Fruit fly (Drosophila melanogaster) whole organism, pupa: ENCODE measurements around the gene Pcif1.

Experiments used
- CG14655 ChIP-seq: fragments of 200-800 bp; sonication (Bioruptor generic); optimal IDR thresholded peaks from 3 replicates; lab custom pipeline; 2017; ENCODE audit warnings: mild to moderate bottlenecking, missing biosample characterization, missing genetic modification reagents, missing genetic modification characterization
- CG17806 ChIP-seq: fragments of 200-800 bp; sonication (Bioruptor generic); optimal IDR thresholded peaks from 2 replicates; lab custom pipeline; 2018; ENCODE audit warnings: missing biosample characterization, mild to moderate bottlenecking, missing genetic modification characterization, moderate library complexity
- CG34367 ChIP-seq: fragments of 200-800 bp; sonication (Bioruptor generic); optimal IDR thresholded peaks from 2 replicates; lab custom pipeline; 2018; ENCODE audit warnings: missing biosample characterization, mild to moderate bottlenecking, missing genetic modification characterization
- EcR ChIP-seq: fragments of 200-800 bp; sonication (Bioruptor generic); optimal IDR thresholded peaks from 3 replicates; lab custom pipeline; 2019; ENCODE audit warnings: missing biosample characterization, missing genetic modification characterization, mild to moderate bottlenecking, moderate library complexity, missing genetic modification reagents
- Ets98B ChIP-seq: fragments of 200-800 bp; sonication (Bioruptor generic); IDR thresholded peaks from 2 replicates; pipeline ENCODE4 v1.3.6; 2022; ENCODE audit warnings: missing biosample characterization, missing genetic modification characterization

dm6 chr3L:20785742-20786427, at the start of gene Pcif1:
- TF ChIP-seq EcR (GFP tag; lab: Kevin White, UChicago) (no peak), Ets98B (GFP tag; lab: Robert Waterston, UW) (no peak), CG34367 (tag; lab: Kevin White, UChicago) (no peak), CG14655 (GFP tag; lab: Kevin White, UChicago) (no peak), CG17806 (tag; lab: Kevin White, UChicago) (no peak)
